Fruit fly (Drosophila melanogaster): ENCODE results near the gene lectin-21Ca.

lectin-21Ca gene

dm6 chr2L:650864-651263 is 26.4 kb downstream of the lectin-21Ca start (continued):
- TF ChIP-seq pdm3 (GFP tag; optimal IDR thresholded peaks at IDR 0.05) (peak; percentile 56), esn (GFP tag; optimal IDR thresholded peaks at IDR 0.05) (peak; percentile 85), achi (GFP tag; optimal IDR thresholded peaks at IDR 0.05) (peak; percentile 52), Sox102F (GFP tag; optimal IDR thresholded peaks at IDR 0.05) (peak; percentile 83), OdsH (GFP tag; optimal IDR thresholded peaks at IDR 0.05) (peak; percentile 54), CG8119 (GFP tag; IDR thresholded peaks at IDR 0.05) (no peak), salr (GFP tag; optimal IDR thresholded peaks at IDR 0.05) (no peak), Ets96B (tag; optimal IDR thresholded peaks at IDR 0.05) (no peak), Smox (GFP tag; optimal IDR thresholded peaks at IDR 0.05) (peak; percentile 76), lz (GFP tag; optimal IDR thresholded peaks at IDR 0.05) (peak; percentile 73), Sox15 (GFP tag; optimal IDR thresholded peaks at IDR 0.05) (peak; percentile 30), Hr38 (GFP tag; optimal IDR thresholded peaks at IDR 0.05) (no peak), Lpt (GFP tag; optimal IDR thresholded peaks at IDR 0.05) (no peak), ss (GFP tag; optimal IDR thresholded peaks at IDR 0.05) (no peak), CG4318 (GFP tag; optimal IDR thresholded peaks at IDR 0.05) (no peak), fd59A (GFP tag; optimal IDR thresholded peaks at IDR 0.05) (no peak), dsx (GFP tag; optimal IDR thresholded peaks at IDR 0.05; ENCODE audit: poor library complexity, severe bottlenecking) (no peak), CG6792 (GFP tag; optimal IDR thresholded peaks at IDR 0.05) (peak; percentile 43), Eip78C (GFP tag) (peak; percentile 81), CG6808 (GFP tag; optimal IDR thresholded peaks at IDR 0.05) (no peak)

- no peak for TF ChIP-seq CG7368 (GFP tag; optimal IDR thresholded peaks at IDR 0.05)
- TF ChIP-seq CG11762 (GFP tag; optimal IDR thresholded peaks at IDR 0.05; ENCODE audit: insufficient read depth): peak; percentile 9
- TF ChIP-seq Gug (GFP tag; IDR thresholded peaks at IDR 0.05): no peak
- TF ChIP-seq pdm3 (GFP tag; optimal IDR thresholded peaks at IDR 0.05): no peak
- TF ChIP-seq Ets96B (tag; optimal IDR thresholded peaks at IDR 0.05): peak; percentile 23
- TF ChIP-seq CG9139 (GFP tag; optimal IDR thresholded peaks at IDR 0.05): no peak
- TF ChIP-seq vri (GFP tag; optimal IDR thresholded peaks at IDR 0.05): no peak
- peak; percentile 84 for TF ChIP-seq Eip78C (GFP tag)
- peak; percentile 25; the same call in 1 of the 2 replicates for TF ChIP-seq CG11294 (GFP tag; IDR thresholded peaks at IDR 0.05)
- TF ChIP-seq topi (GFP tag; optimal IDR thresholded peaks at IDR 0.05): no peak
- TF ChIP-seq Eip93F (GFP tag; optimal IDR thresholded peaks at IDR 0.05): no peak
- peak; percentile 67 for TF ChIP-seq CG6163 (GFP tag; IDR thresholded peaks at IDR 0.05)
- TF ChIP-seq CG3032 (tag; optimal IDR thresholded peaks at IDR 0.05): peak; percentile 38
- TF ChIP-seq Blimp-1 (GFP tag; optimal IDR thresholded peaks at IDR 0.05): no peak
- TF ChIP-seq CG3919 (GFP tag; optimal IDR thresholded peaks at IDR 0.05): peak; percentile 53
- no peak for TF ChIP-seq CG10631 (GFP tag; optimal IDR thresholded peaks at IDR 0.05)
- peak; percentile 25 for TF ChIP-seq spab (GFP tag; optimal IDR thresholded peaks at IDR 0.05)
- no peak for TF ChIP-seq CG11902 (GFP tag; optimal IDR thresholded peaks at IDR 0.05)
- TF ChIP-seq CG31627 (GFP tag; optimal IDR thresholded peaks at IDR 0.05): no peak
- TF ChIP-seq CG6808 (GFP tag; optimal IDR thresholded peaks at IDR 0.05): peak; percentile 41
- TF ChIP-seq dac (GFP tag; optimal IDR thresholded peaks at IDR 0.05): no peak
- no peak for TF ChIP-seq fkh (GFP tag; optimal IDR thresholded peaks at IDR 0.05)
- no peak for TF ChIP-seq Sox102F (GFP tag; optimal IDR thresholded peaks at IDR 0.05)
- TF ChIP-seq CG4318 (GFP tag; optimal IDR thresholded peaks at IDR 0.05): peak; percentile 8
- no peak for TF ChIP-seq CG34406 (GFP tag; optimal IDR thresholded peaks at IDR 0.05)
- TF ChIP-seq Sox14 (GFP tag; optimal IDR thresholded peaks at IDR 0.05): no peak
- no peak for TF ChIP-seq Eip75B (GFP tag; optimal IDR thresholded peaks at IDR 0.05)
- peak; percentile 44 for TF ChIP-seq svp (GFP tag)
- no peak for TF ChIP-seq CG16779 (tag; optimal IDR thresholded peaks at IDR 0.05)
- no peak for TF ChIP-seq CG6792 (GFP tag; optimal IDR thresholded peaks at IDR 0.05)
- TF ChIP-seq CG6854 (GFP tag; optimal IDR thresholded peaks at IDR 0.05): no peak
- TF ChIP-seq lz (GFP tag; optimal IDR thresholded peaks at IDR 0.05): no peak
- no peak for TF ChIP-seq Smox (GFP tag; optimal IDR thresholded peaks at IDR 0.05)
- TF ChIP-seq CG8632 (GFP tag; optimal IDR thresholded peaks at IDR 0.05): no peak
- peak; percentile 61 for TF ChIP-seq CG32006 (GFP tag; optimal IDR thresholded peaks at IDR 0.05)
- peak; percentile 9 for TF ChIP-seq net (GFP tag; optimal IDR thresholded peaks at IDR 0.05)
- no peak for TF ChIP-seq cyc (GFP tag; optimal IDR thresholded peaks at IDR 0.05)
- TF ChIP-seq Ets21C (GFP tag; optimal IDR thresholded peaks at IDR 0.05): no peak
- TF ChIP-seq Hr38 (GFP tag; optimal IDR thresholded peaks at IDR 0.05): no peak
- peak; percentile 11 for TF ChIP-seq dsx (GFP tag; optimal IDR thresholded peaks at IDR 0.05; ENCODE audit: poor library complexity, severe bottlenecking)
- no peak for TF ChIP-seq fd59A (GFP tag; optimal IDR thresholded peaks at IDR 0.05)
Measured at dm6 chr2L:653784-654183, 29.4 kb downstream of the lectin-21Ca start.

Data from whole organism, prepupa.